Worm (Caenorhabditis elegans) whole organism, young adult: ENCODE data around the gene str-232.

Source experiments
- B0336.3 ChIP-seq: fragments of 200-800 bp; sonication (Bioruptor generic); IDR thresholded peaks from 2 replicates; pipeline ENCODE4 v1.3.6; 2022; ENCODE audit warnings: missing genetic modification characterization, missing compliant biosample characterization
- ama-1 ChIP-seq, 3 experiments: fragments of 150-350 bp in 1 of 3; sonication (generic microtip) in 2 of 3; optimal IDR thresholded peaks; 2 replicates each; lab custom pipeline; 2014 to 2018; ENCODE audit warnings: missing biosample characterization in 2 of 3, missing genetic modification characterization in 2 of 3, missing genetic modification reagents in 2 of 3
- dox-1 ChIP-seq: fragments of 200-800 bp; sonication (Bioruptor generic); IDR thresholded peaks from 2 replicates; pipeline ENCODE4 v1.3.6; 2022; ENCODE audit warnings: missing genetic modification reagents, missing genetic modification characterization, missing compliant biosample characterization
- hrde-1 ChIP-seq: sonication (generic microtip); optimal IDR thresholded peaks from 2 replicates; lab custom pipeline; 2016; ENCODE audit warnings: missing genetic modification characterization, mild to moderate bottlenecking, missing compliant biosample characterization, moderate library complexity, missing genotype, missing genetic modification reagents, borderline replicate concordance
- madf-3 ChIP-seq: fragments of 200-800 bp; sonication (Bioruptor generic); IDR thresholded peaks from 2 replicates; pipeline ENCODE4 v1.3.6; 2022; ENCODE audit warnings: missing genetic modification reagents, missing genetic modification characterization, missing compliant biosample characterization
- nhr-179 ChIP-seq: sonication (generic microtip); optimal IDR thresholded peaks from 2 replicates; lab custom pipeline; 2016; ENCODE audit warnings: mild to moderate bottlenecking, missing genetic modification characterization, missing compliant biosample characterization
- pha-4 ChIP-seq: fragments of 150-350 bp; sonication (generic microtip); optimal IDR thresholded peaks from 2 replicates; lab custom pipeline; 2014; ENCODE audit warnings: missing biosample characterization, missing genetic modification reagents, missing genetic modification characterization
- unc-130 ChIP-seq: sonication (generic microtip); optimal IDR thresholded peaks from 2 replicates; lab custom pipeline; 2016; ENCODE audit warnings: missing genetic modification reagents, missing genetic modification characterization, missing compliant biosample characterization
- ztf-28 ChIP-seq: fragments of 200-800 bp; sonication (Bioruptor generic); IDR thresholded peaks from 2 replicates; pipeline ENCODE4 v1.3.6; 2022; ENCODE audit warnings: missing genetic modification reagents, missing genetic modification characterization, missing compliant biosample characterization

ce11 chrV:16047052-16047451 is 31.5 kb upstream of the str-232 start:
- TF ChIP-seq ztf-28 (no peak), dox-1 (GFP tag; lab: Robert Waterston, UW) (no peak), B0336.3 (GFP tag; lab: Robert Waterston, UW) (no peak), nhr-179 (tag; lab: Kevin White, UChicago) (no peak), hrde-1 (no peak), ama-1 (optimal IDR thresholded peaks at IDR 0.05; lab: Kevin White, UChicago) (no peak), ama-1 (GFP tag; optimal IDR thresholded peaks at IDR 0.05; lab: Kevin White, UChicago) (no peak), pha-4 (tag; lab: Kevin White, UChicago) (no peak), unc-130 (GFP tag; lab: Kevin White, UChicago) (no peak), madf-3 (no peak)
